Worm (Caenorhabditis elegans) whole organism, L3 larva: Measurements from ENCODE around the gene citk-2.
A peak's percentile ranks its signal among the peaks of the same experiment; 100 is the strongest.

Experiments used
- R02D3.7 ChIP-seq: fragments of 150-350 bp; optimal IDR thresholded peaks from 2 replicates; lab custom pipeline; 2014; ENCODE audit warnings: missing biosample characterization, missing genetic modification characterization
- ZK546.5 ChIP-seq: sonication (generic microtip); optimal IDR thresholded peaks from 2 replicates; lab custom pipeline; 2017; ENCODE audit warnings: missing biosample characterization, missing genetic modification characterization
- ama-1 ChIP-seq: fragments of 150-350 bp; optimal IDR thresholded peaks from 2 replicates; lab custom pipeline; 2018
- ceh-16 ChIP-seq: sonication (generic microtip); optimal IDR thresholded peaks from 2 replicates; lab custom pipeline; 2017; ENCODE audit warnings: missing biosample characterization, missing genetic modification characterization
- ceh-28 ChIP-seq: fragments of 150-350 bp; optimal IDR thresholded peaks from 2 replicates; lab custom pipeline; 2014; ENCODE audit warnings: missing biosample characterization, missing genetic modification reagents, missing genetic modification characterization
- ceh-82 ChIP-seq: fragments of 150-350 bp; optimal IDR thresholded peaks from 2 replicates; lab custom pipeline; 2014; ENCODE audit warnings: missing biosample characterization, missing genetic modification characterization
- ceh-9 ChIP-seq: sonication (generic microtip); optimal IDR thresholded peaks from 2 replicates; lab custom pipeline; 2018; ENCODE audit warnings: missing biosample characterization, missing genetic modification characterization
- egl-27 ChIP-seq: sonication (generic microtip); optimal IDR thresholded peaks from 4 replicates; lab custom pipeline; 2017; ENCODE audit warnings: missing biosample characterization, missing genetic modification reagents, missing genetic modification characterization
- elt-1 ChIP-seq: fragments of 150-350 bp; optimal IDR thresholded peaks from 2 replicates; lab custom pipeline; 2014; ENCODE audit warnings: missing biosample characterization, missing genetic modification characterization
- elt-2 ChIP-seq: sonication (generic microtip); optimal IDR thresholded peaks from 2 replicates; lab custom pipeline; 2016; ENCODE audit warnings: missing genetic modification reagents, mild to moderate bottlenecking, missing genetic modification characterization, missing compliant biosample characterization
- elt-3 ChIP-seq, 3 experiments: fragments of 150-350 bp in 1 of 3; sonication (generic microtip) in 2 of 3; optimal IDR thresholded peaks; 2 replicates in 2 of 3; 4 replicates in 1 of 3; lab custom pipeline; 2014 to 2017; ENCODE audit warnings: missing biosample characterization in 3 of 3, missing genetic modification characterization in 3 of 3
- eor-1 ChIP-seq, 2 experiments: fragments of 150-350 bp; optimal IDR thresholded peaks; 2 replicates each; lab custom pipeline; 2014 to 2018; ENCODE audit warnings: missing biosample characterization in 2 of 2, missing genetic modification characterization in 2 of 2
- fkh-10 ChIP-seq: sonication (generic microtip); optimal IDR thresholded peaks from 2 replicates; lab custom pipeline; 2017; ENCODE audit warnings: missing biosample characterization, missing genetic modification reagents, missing genetic modification characterization
- fkh-2 ChIP-seq: fragments of 150-350 bp; optimal IDR thresholded peaks from 2 replicates; lab custom pipeline; 2014; ENCODE audit warnings: missing biosample characterization, missing genetic modification reagents, missing genetic modification characterization
- fos-1 ChIP-seq: fragments of 150-350 bp; optimal IDR thresholded peaks from 2 replicates; lab custom pipeline; 2014; ENCODE audit warnings: missing biosample characterization, missing genetic modification characterization
- hmg-11 ChIP-seq: sonication (generic microtip); optimal IDR thresholded peaks from 2 replicates; lab custom pipeline; 2016; ENCODE audit warnings: missing genetic modification characterization, missing compliant biosample characterization
- jun-1 ChIP-seq: fragments of 150-350 bp; optimal IDR thresholded peaks from 2 replicates; lab custom pipeline; 2014; ENCODE audit warnings: missing biosample characterization, missing genetic modification reagents, missing genetic modification characterization
- lin-15B ChIP-seq: fragments of 150-350 bp; optimal IDR thresholded peaks from 2 replicates; lab custom pipeline; 2014; ENCODE audit warnings: missing biosample characterization, missing genetic modification characterization
- lin-39 ChIP-seq: fragments of 150-350 bp; optimal IDR thresholded peaks from 2 replicates; lab custom pipeline; 2018; ENCODE audit warnings: missing biosample characterization, missing genetic modification reagents, missing genetic modification characterization
- lsy-12 ChIP-seq: sonication (generic microtip); optimal IDR thresholded peaks from 2 replicates; lab custom pipeline; 2016; ENCODE audit warnings: mild to moderate bottlenecking, missing genetic modification characterization, missing compliant biosample characterization
- mdl-1 ChIP-seq: fragments of 150-350 bp; optimal IDR thresholded peaks from 2 replicates; lab custom pipeline; 2014; ENCODE audit warnings: missing biosample characterization, missing genetic modification characterization
- mml-1 ChIP-seq: fragments of 150-350 bp; sonication (generic microtip); optimal IDR thresholded peaks from 3 replicates; lab custom pipeline; 2014; ENCODE audit warnings: missing biosample characterization, missing genetic modification characterization
- nfya-1 ChIP-seq: sonication (generic microtip); optimal IDR thresholded peaks from 2 replicates; lab custom pipeline; 2017; ENCODE audit warnings: missing genetic modification characterization, mild to moderate bottlenecking, missing compliant biosample characterization, antibody characterized with exemption, moderate library complexity; ENCODE audit not compliant: insufficient read depth
- nhr-11 ChIP-seq: fragments of 150-350 bp; optimal IDR thresholded peaks from 2 replicates; lab custom pipeline; 2014; ENCODE audit warnings: missing biosample characterization, missing genetic modification characterization
- nhr-12 ChIP-seq: fragments of 150-350 bp; optimal IDR thresholded peaks from 2 replicates; lab custom pipeline; 2014; ENCODE audit warnings: missing biosample characterization, missing genetic modification characterization
- nhr-23 ChIP-seq: fragments of 150-350 bp; optimal IDR thresholded peaks from 2 replicates; lab custom pipeline; 2014; ENCODE audit warnings: missing biosample characterization, missing genetic modification reagents, missing genetic modification characterization
- nhr-25 ChIP-seq: sonication (generic microtip); optimal IDR thresholded peaks from 2 replicates; lab custom pipeline; 2017; ENCODE audit warnings: missing biosample characterization, missing genetic modification characterization
- nhr-28 ChIP-seq: fragments of 150-350 bp; optimal IDR thresholded peaks from 2 replicates; lab custom pipeline; 2014; ENCODE audit warnings: missing biosample characterization, missing genetic modification characterization
- nhr-43 ChIP-seq: sonication (generic microtip); optimal IDR thresholded peaks from 2 replicates; lab custom pipeline; 2016; ENCODE audit warnings: mild to moderate bottlenecking, missing genetic modification characterization, missing compliant biosample characterization; ENCODE audit not compliant: poor library complexity, severe bottlenecking
- pha-4 ChIP-seq: fragments of 150-350 bp; optimal IDR thresholded peaks from 2 replicates; lab custom pipeline; 2014; ENCODE audit warnings: missing biosample characterization, missing genetic modification reagents, missing genetic modification characterization
- pqm-1 ChIP-seq: fragments of 150-350 bp; optimal IDR thresholded peaks from 2 replicates; lab custom pipeline; 2017; ENCODE audit warnings: missing biosample characterization, missing genetic modification characterization, inconsistent platforms
- sea-2 ChIP-seq: fragments of 150-350 bp; sonication (generic microtip); optimal IDR thresholded peaks from 4 replicates; lab custom pipeline; 2014; ENCODE audit warnings: missing biosample characterization, missing genetic modification reagents, missing genetic modification characterization
- snpc-4 ChIP-seq: fragments of 150-350 bp; optimal IDR thresholded peaks from 2 replicates; lab custom pipeline; 2014; ENCODE audit warnings: missing biosample characterization, missing genetic modification characterization
- zag-1 ChIP-seq: fragments of 150-350 bp; optimal IDR thresholded peaks from 2 replicates; lab custom pipeline; 2014; ENCODE audit warnings: missing biosample characterization, missing genetic modification characterization
- ztf-4 ChIP-seq: fragments of 150-350 bp; optimal IDR thresholded peaks from 2 replicates; lab custom pipeline; 2014; ENCODE audit warnings: missing biosample characterization, missing genetic modification characterization

Gene citk-2

DNA sequence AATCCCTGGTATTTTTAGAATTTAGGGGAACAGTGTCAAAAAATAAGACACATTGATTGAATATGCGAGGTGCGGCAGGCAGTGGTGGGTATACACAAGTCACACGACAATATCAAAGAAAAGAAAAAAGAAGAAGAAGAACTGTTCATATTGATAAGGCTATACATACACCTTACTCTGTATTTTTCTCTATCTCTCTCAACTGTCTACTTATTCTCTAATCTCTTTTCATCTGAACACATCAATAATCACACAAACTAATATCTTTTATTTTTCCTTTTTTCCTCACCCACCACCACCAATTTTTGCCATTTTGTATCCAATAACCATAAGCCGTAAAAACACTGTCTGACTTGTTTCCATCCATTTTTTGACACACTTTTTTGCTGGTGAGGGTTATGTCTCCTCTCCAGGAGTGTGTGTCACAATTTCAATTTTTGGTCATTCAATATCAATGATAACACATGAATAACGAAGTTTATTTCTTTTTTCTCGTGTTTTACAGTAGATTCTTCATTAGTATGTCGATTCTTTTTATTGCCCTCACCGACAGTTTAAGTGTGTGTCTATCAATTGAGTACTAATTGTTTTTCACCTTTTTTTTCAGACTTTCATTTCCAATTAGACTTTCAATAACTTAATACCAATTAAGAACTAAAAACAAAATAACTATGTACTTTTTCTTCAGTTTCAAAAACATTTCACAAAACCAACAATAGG is 20.2 kb downstream of the citk-2 start:
- no peak for TF ChIP-seq ceh-82 (tag; lab: Kevin White, UChicago)
- TF ChIP-seq ceh-28 (tag; lab: Kevin White, UChicago): peak; percentile 32
- no peak for TF ChIP-seq hmg-11 (tag; lab: Kevin White, UChicago)
- peak; percentile 45 for TF ChIP-seq pqm-1 (tag; lab: Kevin White, UChicago)
- TF ChIP-seq mdl-1: no peak
- TF ChIP-seq nhr-43 (tag; lab: Kevin White, UChicago): peak; percentile 59
- TF ChIP-seq eor-1 (tag; optimal IDR thresholded peaks at IDR 0.05; lab: Kevin White, UChicago): no peak
- peak; percentile 100 for TF ChIP-seq elt-2 (tag; lab: Kevin White, UChicago)
- no peak for TF ChIP-seq fos-1 (tag; lab: Kevin White, UChicago)
- TF ChIP-seq nhr-23: peak; percentile 15
- TF ChIP-seq snpc-4 (tag; lab: Kevin White, UChicago): no peak
- no peak for TF ChIP-seq nhr-11 (tag; lab: Kevin White, UChicago)
- no peak for TF ChIP-seq ceh-16 (tag; lab: Kevin White, UChicago)
- peak; percentile 7 for TF ChIP-seq nfya-1 (tag; lab: Kevin White, UChicago)
- TF ChIP-seq ztf-4: no peak
- TF ChIP-seq nhr-25 (tag; lab: Kevin White, UChicago): peak; percentile 67
- TF ChIP-seq elt-1 (tag; lab: Kevin White, UChicago): no peak
- TF ChIP-seq ZK546.5 (tag; lab: Kevin White, UChicago): no peak
- no peak for TF ChIP-seq fkh-10
- no peak for TF ChIP-seq lin-39
- TF ChIP-seq jun-1 (tag; lab: Kevin White, UChicago): peak; percentile 54
- peak; percentile 28 for TF ChIP-seq pha-4 (tag; lab: Kevin White, UChicago)
- no peak for TF ChIP-seq lsy-12 (tag; lab: Kevin White, UChicago)
- TF ChIP-seq ceh-9 (tag; lab: Kevin White, UChicago): no peak
- TF ChIP-seq ama-1: no peak
- no peak for TF ChIP-seq R02D3.7
- TF ChIP-seq egl-27 (tag; lab: Kevin White, UChicago): no peak

DNA sequence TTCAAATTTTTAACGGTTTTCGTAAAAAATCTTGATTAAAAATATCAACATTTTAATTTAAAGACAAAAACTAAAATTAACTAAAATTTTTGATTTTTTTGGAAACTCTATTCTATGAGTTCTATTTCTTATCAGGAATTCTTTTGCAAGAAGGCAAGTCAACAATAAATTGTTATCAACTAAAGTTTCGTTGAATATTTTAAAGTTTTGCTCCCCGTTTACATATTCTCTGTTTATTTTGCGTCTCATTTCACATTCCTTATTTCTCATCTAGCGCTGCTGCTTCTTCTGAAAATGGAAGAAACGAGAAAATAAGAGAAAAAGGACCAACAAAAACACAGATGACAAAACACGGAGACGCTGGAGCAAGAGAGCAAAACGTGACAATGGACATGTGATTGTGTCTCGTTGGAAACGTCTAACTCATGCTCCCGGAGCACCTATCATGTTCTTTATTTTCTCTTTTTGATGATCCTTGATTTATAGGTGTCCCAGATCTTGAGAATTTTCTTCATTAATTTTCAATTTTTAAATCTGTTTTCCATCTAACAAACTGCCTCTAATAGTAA is 21.3 kb downstream of the citk-2 start:
- TF ChIP-seq elt-2 (tag; lab: Kevin White, UChicago): peak; percentile 88
- peak; percentile 33 for TF ChIP-seq pha-4 (tag; lab: Kevin White, UChicago)
- TF ChIP-seq mml-1 (tag; lab: Kevin White, UChicago): no peak
- no peak for TF ChIP-seq lin-39
- no peak for TF ChIP-seq fkh-2 (tag; lab: Kevin White, UChicago)

DNA sequence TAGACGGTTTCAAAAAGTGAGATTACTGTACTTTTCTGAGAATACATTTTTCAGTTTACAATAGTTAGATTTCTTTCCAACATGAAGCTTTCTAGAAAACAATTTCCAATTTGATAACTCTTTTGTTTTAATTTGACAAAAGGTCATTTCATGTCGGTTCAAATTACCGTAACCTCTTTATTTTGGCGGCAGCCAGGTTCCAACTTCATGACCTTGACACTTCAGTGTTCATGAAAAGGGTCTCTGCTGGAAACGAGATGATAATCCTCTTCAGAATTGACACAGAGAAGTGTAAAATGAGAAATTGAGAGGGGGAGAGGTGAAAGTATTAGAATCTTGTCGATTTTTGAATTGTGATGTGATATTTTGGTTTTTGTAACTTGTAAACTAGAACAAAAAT is 22.2 kb downstream of the citk-2 start:
- TF ChIP-seq nhr-25 (tag; lab: Kevin White, UChicago) (peak; percentile 75), nhr-12 (tag; lab: Kevin White, UChicago) (no peak), zag-1 (tag; lab: Kevin White, UChicago) (no peak), lin-15B (tag; lab: Kevin White, UChicago) (no peak), fos-1 (tag; lab: Kevin White, UChicago) (no peak), elt-3 (tag; optimal IDR thresholded peaks at IDR 0.05; lab: Kevin White, UChicago) (peak in 1 of 3 experiments; percentile 3)

DNA sequence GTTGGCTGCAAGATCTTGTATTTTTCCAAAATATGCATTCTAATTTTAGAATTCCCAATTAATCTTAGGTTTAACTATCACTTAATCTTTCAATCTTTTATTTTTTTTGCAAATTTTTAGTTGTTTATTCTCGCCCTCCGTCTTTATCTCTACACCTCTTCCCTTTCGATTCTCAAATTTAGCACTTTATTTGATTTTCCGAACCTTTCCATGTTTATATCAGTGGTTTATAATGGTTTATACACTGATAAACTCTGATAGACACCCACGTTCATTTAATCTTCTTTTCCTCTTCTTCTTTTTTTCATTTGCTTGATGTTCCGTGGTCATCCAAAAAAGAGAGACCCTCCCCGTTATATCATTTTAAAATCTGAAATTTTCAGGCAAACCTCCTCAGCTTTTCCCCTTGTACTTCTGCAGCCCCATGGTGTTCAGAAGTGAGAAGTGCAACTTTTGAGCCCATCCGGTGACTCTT is 23.1 kb downstream of the citk-2 start, which contains the start of the genes nsy-1 and F59A6.13:
Gene nsy-1 (plus strand): TSS at position 377 of the 475 bp plus-strand sequence.
Gene F59A6.13 (plus strand): TSS at position 425 of the 475 bp plus-strand sequence.
- TF ChIP-seq nfya-1 (tag; lab: Kevin White, UChicago) (no peak), nhr-25 (tag; lab: Kevin White, UChicago) (no peak), sea-2 (no peak), fkh-2 (tag; lab: Kevin White, UChicago) (no peak), nhr-28 (tag; lab: Kevin White, UChicago) (no peak), elt-2 (tag; lab: Kevin White, UChicago) (peak; percentile 98), pha-4 (tag; lab: Kevin White, UChicago) (peak; percentile 11), egl-27 (tag; lab: Kevin White, UChicago) (no peak), ceh-28 (tag; lab: Kevin White, UChicago) (no peak), pqm-1 (tag; lab: Kevin White, UChicago) (peak; percentile 60)
